Fruit fly (Drosophila melanogaster): Measurements from ENCODE around the gene CG13293.
A peak's percentile ranks its signal among the peaks of the same experiment; 100 is the strongest.

Gene CG13293

dm6 chr3L:6054803-6055202, 27.9 kb upstream of the CG13293 start, which contains the start of gene tant (continued):
- TF ChIP-seq CG11723 (GFP tag; optimal IDR thresholded peaks at IDR 0.05) (no peak), odd (GFP tag; optimal IDR thresholded peaks at IDR 0.05) (no peak), gsb-n (tag; optimal IDR thresholded peaks at IDR 0.05) (no peak), TFAM (GFP tag; optimal IDR thresholded peaks at IDR 0.05) (no peak), Ets97D (GFP tag; optimal IDR thresholded peaks at IDR 0.05) (peak; percentile 88), ro (GFP tag; IDR thresholded peaks at IDR 0.05) (no peak), CG14965 (GFP tag; optimal IDR thresholded peaks at IDR 0.05; ENCODE audit: borderline replicate concordance) (no peak), HHEX (GFP tag; optimal IDR thresholded peaks at IDR 0.05) (no peak), CG6254 (GFP tag; optimal IDR thresholded peaks at IDR 0.05) (no peak), ssp (GFP tag; IDR thresholded peaks at IDR 0.05) (no peak), ap (GFP tag; IDR thresholded peaks at IDR 0.05) (no peak), Hr78 (GFP tag; optimal IDR thresholded peaks at IDR 0.05) (no peak), HmgZ (tag; optimal IDR thresholded peaks at IDR 0.05) (peak; percentile 49), CG12071 (GFP tag; optimal IDR thresholded peaks at IDR 0.05) (no peak), CG13296 (GFP tag; optimal IDR thresholded peaks at IDR 0.05) (no peak), HLHmδ (GFP tag; optimal IDR thresholded peaks at IDR 0.05) (no peak), dysf (GFP tag; IDR thresholded peaks at IDR 0.05) (no peak), eve (GFP tag; optimal IDR thresholded peaks at IDR 0.05) (no peak), Opbp (GFP tag; IDR thresholded peaks at IDR 0.05; ENCODE audit: partially characterized antibody) (peak; percentile 90), wek (GFP tag; optimal IDR thresholded peaks at IDR 0.05) (no peak), CG13624 (GFP tag; optimal IDR thresholded peaks at IDR 0.05) (peak; percentile 2), kay (GFP tag; optimal IDR thresholded peaks at IDR 0.05) (no peak), CG10274 (GFP tag; optimal IDR thresholded peaks at IDR 0.05) (no peak), lab (GFP tag; optimal IDR thresholded peaks at IDR 0.05) (no peak), Lim3 (GFP tag; IDR thresholded peaks at IDR 0.05) (no peak), slp2 (GFP tag; optimal IDR thresholded peaks at IDR 0.05) (no peak), CG10654 (GFP tag; optimal IDR thresholded peaks at IDR 0.05) (no peak), CG8089 (GFP tag; optimal IDR thresholded peaks at IDR 0.05) (no peak), so (GFP tag; IDR thresholded peaks at IDR 0.05) (no peak), Hr39 (optimal IDR thresholded peaks at IDR 0.05) (no peak), vnd (GFP tag; IDR thresholded peaks at IDR 0.05; ENCODE audit: partially characterized antibody) (peak; percentile 88), Atf6 (GFP tag; IDR thresholded peaks at IDR 0.05) (no peak), CG18011 (GFP tag; optimal IDR thresholded peaks at IDR 0.05) (no peak), CG11093 (GFP tag; IDR thresholded peaks at IDR 0.05) (no peak), CG3163 (GFP tag; optimal IDR thresholded peaks at IDR 0.05) (no peak), CG30020 (tag; optimal IDR thresholded peaks at IDR 0.05) (peak; percentile 15), bcd (GFP tag; optimal IDR thresholded peaks at IDR 0.05) (peak; percentile 8), CG6854 (GFP tag; optimal IDR thresholded peaks at IDR 0.05) (no peak), CG17385 (GFP tag; optimal IDR thresholded peaks at IDR 0.05) (no peak), CG18619 (GFP tag; optimal IDR thresholded peaks at IDR 0.05) (no peak), Kr (GFP tag; optimal IDR thresholded peaks at IDR 0.05) (no peak), luna (GFP tag; optimal IDR thresholded peaks at IDR 0.05) (no peak), CG2120 (GFP tag; optimal IDR thresholded peaks at IDR 0.05) (peak; percentile 16), HmgD (GFP tag; optimal IDR thresholded peaks at IDR 0.05) (peak; percentile 84), ind (GFP tag; optimal IDR thresholded peaks at IDR 0.05) (no peak), onecut (GFP tag; IDR thresholded peaks at IDR 0.05) (no peak), CG8290 (GFP tag; optimal IDR thresholded peaks at IDR 0.05) (peak; percentile 36), CG8290 (tag; optimal IDR thresholded peaks at IDR 0.05) (no peak), exex (tag; optimal IDR thresholded peaks at IDR 0.05) (no peak), Sin3A (optimal IDR thresholded peaks at IDR 0.05) (peak; percentile 88), H2.0 (GFP tag; IDR thresholded peaks at IDR 0.05) (no peak), MBD-R2 (GFP tag; IDR thresholded peaks at IDR 0.05) (peak; percentile 51), Side (GFP tag; optimal IDR thresholded peaks at IDR 0.05) (peak; percentile 8)
